Fruit fly (Drosophila melanogaster) whole organism, embryonic: ENCODE results near the gene CG6295.

ENCODE experiments used
- Aef1 ChIP-seq: fragments of 200-800 bp; sonication (Bioruptor generic); IDR thresholded peaks from 3 replicates; pipeline ENCODE4 v1.3.6; 2022; ENCODE audit warnings: missing biosample characterization, missing genetic modification characterization
- Blimp-1 ChIP-seq: fragments of 200-800 bp; sonication (Bioruptor generic); optimal IDR thresholded peaks from 3 replicates; lab custom pipeline; 2018; ENCODE audit warnings: missing biosample characterization, missing genetic modification characterization, mild to moderate bottlenecking, moderate library complexity, missing genetic modification reagents
- BtbVII ChIP-seq: fragments of 200-800 bp; sonication (Bioruptor generic); optimal IDR thresholded peaks from 3 replicates; lab custom pipeline; 2017; ENCODE audit warnings: missing biosample characterization, mild to moderate bottlenecking, missing genetic modification characterization
- C15 ChIP-seq: fragments of 200-800 bp; sonication (Bioruptor generic); IDR thresholded peaks from 3 replicates; pipeline ENCODE4 v1.3.6; 2022; ENCODE audit warnings: missing biosample characterization, missing genetic modification characterization
- CG13123 ChIP-seq: fragments of 200-800 bp; sonication (Bioruptor generic); optimal IDR thresholded peaks from 2 replicates; lab custom pipeline; 2016; ENCODE audit warnings: missing biosample characterization, missing genetic modification characterization
- CG14014 ChIP-seq: fragments of 200-800 bp; sonication (Bioruptor generic); IDR thresholded peaks from 2 replicates; pipeline ENCODE4 v1.3.6; 2022; ENCODE audit warnings: missing biosample characterization, missing genetic modification characterization
- CG15514 ChIP-seq: fragments of 200-800 bp; sonication (Bioruptor generic); optimal IDR thresholded peaks from 3 replicates; lab custom pipeline; 2017; ENCODE audit warnings: missing biosample characterization, missing genetic modification characterization, mild to moderate bottlenecking, moderate library complexity, missing genetic modification reagents
- CG17829 ChIP-seq: fragments of 200-800 bp; optimal IDR thresholded peaks from 2 replicates; lab custom pipeline; 2019; ENCODE audit warnings: missing biosample characterization, mild to moderate bottlenecking, missing genetic modification characterization, moderate library complexity
- CG18619 ChIP-seq: fragments of 200-800 bp; sonication (Bioruptor generic); optimal IDR thresholded peaks from 3 replicates; lab custom pipeline; 2017; ENCODE audit warnings: missing biosample characterization, mild to moderate bottlenecking, missing genetic modification characterization
- CG2120 ChIP-seq: fragments of 200-800 bp; sonication (Bioruptor generic); optimal IDR thresholded peaks from 3 replicates; lab custom pipeline; 2016; ENCODE audit warnings: missing biosample characterization, missing genetic modification characterization
- CG3847 ChIP-seq: fragments of 200-800 bp; sonication (Bioruptor generic); IDR thresholded peaks from 2 replicates; pipeline ENCODE4 v1.3.6; 2022; ENCODE audit warnings: missing biosample characterization, missing genetic modification characterization
- CG7745 ChIP-seq: fragments of 200-800 bp; sonication (Bioruptor generic); optimal IDR thresholded peaks from 2 replicates; lab custom pipeline; 2018; ENCODE audit warnings: missing biosample characterization, mild to moderate bottlenecking, missing genetic modification characterization, moderate library complexity
- CG9932 ChIP-seq: fragments of 200-800 bp; sonication (Bioruptor generic); IDR thresholded peaks from 2 replicates; pipeline ENCODE4 v1.3.6; 2022; ENCODE audit warnings: missing biosample characterization, missing genetic modification characterization
- Eip74EF ChIP-seq, 2 experiments: fragments of 200-800 bp in 1 of 2; fragments of >200 bp in 1 of 2; sonication (Bioruptor generic) in 1 of 2; optimal IDR thresholded peaks; 2 replicates each; lab custom pipeline; 2017 to 2019; ENCODE audit warnings: missing biosample characterization in 2 of 2, missing genetic modification characterization in 2 of 2, mild to moderate bottlenecking in 1 of 2, moderate library complexity in 1 of 2
- Fer2 ChIP-seq: fragments of 200-800 bp; sonication (Bioruptor generic); optimal IDR thresholded peaks from 2 replicates; lab custom pipeline; 2018; ENCODE audit warnings: missing biosample characterization, mild to moderate bottlenecking, missing genetic modification characterization, moderate library complexity
- Gsc ChIP-seq: fragments of 200-800 bp; sonication (Bioruptor generic); IDR thresholded peaks from 2 replicates; pipeline ENCODE4 v1.3.6; 2022; ENCODE audit warnings: missing biosample characterization, missing genetic modification characterization
- HLH4C ChIP-seq: fragments of 200-800 bp; sonication (Bioruptor generic); IDR thresholded peaks from 3 replicates; pipeline ENCODE4 v1.3.6; 2022; ENCODE audit warnings: missing biosample characterization, missing genetic modification characterization; ENCODE audit not compliant: partially characterized antibody
- Hr51 ChIP-seq, 2 experiments: fragments of 200-800 bp; sonication (Bioruptor generic); optimal IDR thresholded peaks; 2 replicates in 1 of 2; 3 replicates in 1 of 2; lab custom pipeline; 2016 to 2018; ENCODE audit warnings: missing biosample characterization in 2 of 2, missing genetic modification characterization in 2 of 2, mild to moderate bottlenecking in 1 of 2, moderate library complexity in 1 of 2
- Optix ChIP-seq: fragments of 200-800 bp; sonication (Bioruptor generic); IDR thresholded peaks from 3 replicates; pipeline ENCODE4 v1.3.6; 2022; ENCODE audit warnings: missing biosample characterization, missing genetic modification characterization
- PHDP ChIP-seq: fragments of 200-800 bp; sonication (Bioruptor generic); optimal IDR thresholded peaks from 3 replicates; lab custom pipeline; 2018; ENCODE audit warnings: missing biosample characterization, mild to moderate bottlenecking, missing genetic modification characterization, moderate library complexity
- Spps ChIP-seq: fragments of 200-800 bp; sonication (Bioruptor generic); optimal IDR thresholded peaks from 2 replicates; lab custom pipeline; 2018; ENCODE audit warnings: missing biosample characterization, mild to moderate bottlenecking, missing genetic modification characterization
- Vsx1 ChIP-seq: fragments of 200-800 bp; sonication (Bioruptor generic); optimal IDR thresholded peaks from 2 replicates; lab custom pipeline; 2017; ENCODE audit warnings: missing biosample characterization, mild to moderate bottlenecking, missing genetic modification characterization, missing genetic modification reagents
- Xbp1 ChIP-seq: fragments of 200-800 bp; sonication (Bioruptor generic); optimal IDR thresholded peaks from 3 replicates; lab custom pipeline; 2016; ENCODE audit warnings: missing biosample characterization, mild to moderate bottlenecking, missing genetic modification characterization
- ash1 ChIP-seq: fragments of 200-800 bp; sonication (Bioruptor generic); optimal IDR thresholded peaks from 2 replicates; lab custom pipeline; 2018; ENCODE audit warnings: missing biosample characterization, mild to moderate bottlenecking, missing genetic modification characterization
- ato ChIP-seq: fragments of 200-800 bp; sonication (Bioruptor generic); IDR thresholded peaks from 2 replicates; pipeline ENCODE4 v1.3.6; 2022; ENCODE audit warnings: missing biosample characterization, missing genetic modification characterization; ENCODE audit not compliant: partially characterized antibody
- bab2 ChIP-seq: fragments of 200-800 bp; sonication (Bioruptor generic); optimal IDR thresholded peaks from 2 replicates; lab custom pipeline; 2016; ENCODE audit warnings: missing biosample characterization, missing genetic modification characterization
- bsh ChIP-seq, 2 experiments: fragments of 200-800 bp; sonication (Bioruptor generic); optimal IDR thresholded peaks; 2 replicates each; lab custom pipeline; 2017 to 2018; ENCODE audit warnings: mild to moderate bottlenecking in 2 of 2, missing biosample characterization in 2 of 2, missing genetic modification characterization in 2 of 2, moderate library complexity in 1 of 2
- chm ChIP-seq: fragments of 200-800 bp; sonication (Bioruptor generic); IDR thresholded peaks from 2 replicates; pipeline ENCODE4 v1.3.6; 2022; ENCODE audit warnings: missing biosample characterization, missing genetic modification characterization
- croc ChIP-seq: fragments of 200-800 bp; sonication (Bioruptor generic); conservative IDR thresholded peaks from 3 replicates; pipeline ENCODE4 v1.3.6; 2022; ENCODE audit warnings: missing biosample characterization, missing genetic modification characterization
- emc ChIP-seq: fragments of 200-800 bp; sonication (Bioruptor generic); optimal IDR thresholded peaks from 2 replicates; lab custom pipeline; 2016; ENCODE audit warnings: missing biosample characterization, missing genetic modification characterization
- fd96Cb ChIP-seq: fragments of 200-800 bp; sonication (Bioruptor generic); optimal IDR thresholded peaks from 2 replicates; lab custom pipeline; 2018; ENCODE audit warnings: missing biosample characterization, mild to moderate bottlenecking, missing genetic modification characterization, moderate library complexity
- fu2 ChIP-seq: fragments of 200-800 bp; sonication (Bioruptor generic); optimal IDR thresholded peaks from 2 replicates; lab custom pipeline; 2016; ENCODE audit warnings: missing biosample characterization, missing genetic modification characterization
- ham ChIP-seq: fragments of 200-800 bp; sonication (Bioruptor generic); IDR thresholded peaks from 2 replicates; pipeline ENCODE4 v1.3.6; 2022; ENCODE audit warnings: missing biosample characterization, missing genetic modification characterization
- knrl ChIP-seq: fragments of 200-800 bp; sonication (Bioruptor generic); IDR thresholded peaks from 3 replicates; pipeline ENCODE4 v1.3.6; 2022; ENCODE audit warnings: missing biosample characterization, missing genetic modification characterization; ENCODE audit not compliant: partially characterized antibody
- odd ChIP-seq: fragments of 200-800 bp; sonication (Bioruptor generic); optimal IDR thresholded peaks from 2 replicates; lab custom pipeline; 2017; ENCODE audit warnings: missing biosample characterization, mild to moderate bottlenecking, missing genetic modification characterization
- pan ChIP-seq, 4 experiments: fragments of >200 bp in 3 of 4; fragments of 200-800 bp in 1 of 4; sonication (Bioruptor generic) in 1 of 4; optimal IDR thresholded peaks in 3 of 4; IDR thresholded peaks in 1 of 4; 2 replicates each; pipeline versions ENCODE4 v1.3.6 to Lab custom; 2017 to 2022; ENCODE audit warnings: missing biosample characterization in 2 of 4, missing genetic modification characterization in 2 of 4, mixed read lengths in 1 of 4
- prd ChIP-seq, 3 experiments: fragments of >200 bp in 2 of 3; fragments of 200-800 bp in 1 of 3; sonication (Bioruptor generic) in 1 of 3; optimal IDR thresholded peaks in 2 of 3; IDR thresholded peaks in 1 of 3; 2 replicates in 2 of 3; 3 replicates in 1 of 3; pipeline versions ENCODE4 v1.3.6 to Lab custom; 2017 to 2022; ENCODE audit warnings: missing biosample characterization in 1 of 3, missing genetic modification characterization in 1 of 3
- run ChIP-seq: fragments of 200-800 bp; sonication (Bioruptor generic); optimal IDR thresholded peaks from 3 replicates; lab custom pipeline; 2018; ENCODE audit warnings: missing biosample characterization, mild to moderate bottlenecking, missing genetic modification characterization
- sc ChIP-seq, 3 experiments: fragments of >200 bp in 2 of 3; fragments of 200-800 bp in 1 of 3; sonication (Bioruptor generic) in 1 of 3; optimal IDR thresholded peaks; 2 replicates in 2 of 3; 3 replicates in 1 of 3; lab custom pipeline; 2017; ENCODE audit warnings: mild to moderate bottlenecking in 1 of 3, missing biosample characterization in 1 of 3, missing genetic modification characterization in 1 of 3, missing genetic modification reagents in 1 of 3
- seq ChIP-seq: fragments of 200-800 bp; sonication (Bioruptor generic); IDR thresholded peaks from 2 replicates; pipeline ENCODE4 v1.3.6; 2022; ENCODE audit warnings: missing biosample characterization, missing genetic modification characterization
- sima ChIP-seq: fragments of 200-800 bp; sonication (Bioruptor generic); optimal IDR thresholded peaks from 2 replicates; lab custom pipeline; 2016; ENCODE audit warnings: missing biosample characterization, missing genetic modification characterization
- sug ChIP-seq: fragments of 200-800 bp; optimal IDR thresholded peaks from 2 replicates; lab custom pipeline; 2019; ENCODE audit warnings: missing biosample characterization, mild to moderate bottlenecking, missing genetic modification characterization, moderate library complexity
- tx ChIP-seq: fragments of 200-800 bp; sonication (Bioruptor generic); optimal IDR thresholded peaks from 2 replicates; lab custom pipeline; 2016; ENCODE audit warnings: missing biosample characterization, missing genetic modification characterization
- zen2 ChIP-seq: fragments of 200-800 bp; sonication (Bioruptor generic); IDR thresholded peaks from 3 replicates; pipeline ENCODE4 v1.3.6; 2022; ENCODE audit warnings: missing biosample characterization, missing genetic modification characterization; ENCODE audit not compliant: partially characterized antibody
- zf30C ChIP-seq: fragments of 200-800 bp; sonication (Bioruptor generic); optimal IDR thresholded peaks from 3 replicates; lab custom pipeline; 2018; ENCODE audit warnings: missing biosample characterization, mild to moderate bottlenecking, missing genetic modification characterization
- zfh1 ChIP-seq: fragments of 200-800 bp; sonication (Bioruptor generic); IDR thresholded peaks from 3 replicates; pipeline ENCODE4 v1.3.6; 2022; ENCODE audit warnings: missing biosample characterization, missing genetic modification characterization

Gene CG6295

DNA sequence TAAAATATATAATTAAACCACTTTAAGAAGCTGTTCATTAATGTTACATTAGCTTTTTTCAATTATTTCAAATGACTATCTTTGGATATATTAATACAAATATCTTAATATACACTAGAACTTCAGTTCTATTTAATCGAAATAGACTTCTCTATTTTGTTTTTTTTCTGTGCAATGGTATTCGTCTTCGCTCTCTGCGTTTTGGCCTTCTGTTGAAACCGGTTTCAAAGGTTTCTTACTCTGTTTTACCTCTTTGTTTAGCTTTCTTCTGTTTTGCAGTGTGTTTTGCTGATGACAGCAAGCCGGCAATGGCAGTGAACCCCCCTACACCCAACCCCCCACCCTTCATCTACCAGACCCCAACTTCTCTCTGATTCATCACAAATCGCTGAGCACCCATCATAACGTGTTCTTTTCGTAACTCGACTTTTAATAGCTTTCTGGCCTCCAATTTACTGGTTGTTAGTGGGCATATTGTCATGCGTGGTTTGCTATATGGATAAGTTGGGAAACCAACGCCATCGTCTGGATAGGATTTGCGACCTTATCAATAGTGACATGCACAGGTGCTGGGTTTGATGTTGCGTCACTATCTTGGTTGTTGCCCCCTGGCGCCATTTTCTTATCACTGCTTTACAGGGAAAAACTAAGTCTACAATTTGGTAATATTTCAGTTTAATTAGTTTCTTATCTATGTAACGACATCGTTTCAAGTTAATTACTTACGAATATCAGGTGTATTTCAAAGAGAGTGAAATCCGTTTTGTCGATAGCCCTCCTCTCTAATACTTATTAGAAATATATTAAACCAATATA, 37.8 kb downstream of the CG6295 start (continued):
- TF ChIP-seq Blimp-1 (peak; percentile 45), CG3847 (GFP tag; lab: Robert Waterston, UW) (no peak), BtbVII (GFP tag; lab: Kevin White, UChicago) (no peak), ash1 (GFP tag; lab: Kevin White, UChicago) (no peak), run (tag; lab: Kevin White, UChicago) (no peak), CG14014 (0 out of 2 replicates have a peak, but pooled peaks have one; percentile 19), CG9932 (GFP tag; lab: Robert Waterston, UW) (0 out of 2 replicates have a peak, but pooled peaks have one; percentile 16), Eip74EF (GFP tag; optimal IDR thresholded peaks at IDR 0.05; lab: Kevin White, UChicago) (no peak), CG17829 (tag; lab: Kevin White, UChicago) (peak; percentile 11), sug (tag; lab: Kevin White, UChicago) (peak; percentile 91), Fer2 (tag; lab: Kevin White, UChicago) (no peak), knrl (no peak), CG2120 (GFP tag; lab: Kevin White, UChicago) (peak; percentile 10), pan (optimal IDR thresholded peaks at IDR 0.05; lab: Kevin White, UChicago) (no peak), pan (GFP tag; optimal IDR thresholded peaks at IDR 0.05 in 1 of 2, IDR thresholded peaks at IDR 0.05 in 1 of 2) (peak in 1 of 2 experiments; percentile 40), Optix (GFP tag; lab: Robert Waterston, UW) (no peak), zen2 (GFP tag; lab: Robert Waterston, UW) (no peak), bsh (GFP tag; optimal IDR thresholded peaks at IDR 0.05; lab: Kevin White, UChicago) (peak in 1 of 2 experiments; percentile 58), Hr51 (GFP tag; optimal IDR thresholded peaks at IDR 0.05; lab: Kevin White, UChicago) (peak in 1 of 2 experiments; percentile 61), CG15514 (GFP tag; lab: Kevin White, UChicago) (no peak), PHDP (tag; lab: Kevin White, UChicago) (peak; percentile 47), fu2 (GFP tag; lab: Kevin White, UChicago) (no peak), HLH4C (GFP tag; lab: Robert Waterston, UW) (no peak), zfh1 (GFP tag; lab: Robert Waterston, UW) (no peak), CG18619 (GFP tag; lab: Kevin White, UChicago) (no peak), fd96Cb (tag; lab: Kevin White, UChicago) (no peak), CG7745 (tag; lab: Kevin White, UChicago) (no peak), CG13123 (GFP tag; lab: Kevin White, UChicago) (no peak), zf30C (GFP tag; lab: Kevin White, UChicago) (peak; percentile 47), Gsc (GFP tag; lab: Robert Waterston, UW) (no peak), Spps (tag; lab: Kevin White, UChicago) (no peak), croc (no peak), ato (no peak), odd (no peak), prd (optimal IDR thresholded peaks at IDR 0.05; lab: Kevin White, UChicago) (no peak), prd (GFP tag; IDR thresholded peaks at IDR 0.05; lab: Robert Waterston, UW) (no peak), emc (GFP tag; lab: Kevin White, UChicago) (no peak), sima (GFP tag; lab: Kevin White, UChicago) (no peak), sc (optimal IDR thresholded peaks at IDR 0.05; lab: Kevin White, UChicago) (no peak), sc (GFP tag; optimal IDR thresholded peaks at IDR 0.05; lab: Kevin White, UChicago) (no peak), C15 (GFP tag; lab: Robert Waterston, UW) (no peak), ham (GFP tag; lab: Robert Waterston, UW) (no peak), Xbp1 (GFP tag; lab: Kevin White, UChicago) (peak; percentile 16), bab2 (GFP tag; lab: Kevin White, UChicago) (no peak), tx (GFP tag; lab: Kevin White, UChicago) (no peak), seq (GFP tag; lab: Robert Waterston, UW) (no peak), Vsx1 (GFP tag; lab: Kevin White, UChicago) (peak; percentile 49), Aef1 (no peak), chm (GFP tag; lab: Robert Waterston, UW) (no peak)
